Worm (Caenorhabditis elegans) whole organism, L2 larva: ENCODE data around the gene ZK669.3.

Experiments used
- aly-2 ChIP-seq: fragments of 150-350 bp; optimal IDR thresholded peaks from 2 replicates; lab custom pipeline; 2014; ENCODE audit warnings: missing biosample characterization, missing genetic modification characterization
- ama-1 ChIP-seq: fragments of 150-350 bp; optimal IDR thresholded peaks from 2 replicates; lab custom pipeline; 2018; ENCODE audit warnings: inconsistent platforms
- ceh-82 ChIP-seq: fragments of 150-350 bp; optimal IDR thresholded peaks from 2 replicates; lab custom pipeline; 2014; ENCODE audit warnings: missing biosample characterization, missing genetic modification characterization
- egl-27 ChIP-seq: sonication (generic microtip); optimal IDR thresholded peaks from 3 replicates; lab custom pipeline; 2017; ENCODE audit warnings: missing biosample characterization, missing genetic modification reagents, missing genetic modification characterization
- elt-1 ChIP-seq: fragments of 150-350 bp; optimal IDR thresholded peaks from 2 replicates; lab custom pipeline; 2014; ENCODE audit warnings: missing biosample characterization, missing genetic modification characterization
- fos-1 ChIP-seq: fragments of 150-350 bp; optimal IDR thresholded peaks from 2 replicates; lab custom pipeline; 2014; ENCODE audit warnings: missing biosample characterization, missing genetic modification characterization
- nhr-23 ChIP-seq: fragments of 150-350 bp; optimal IDR thresholded peaks from 2 replicates; lab custom pipeline; 2014; ENCODE audit warnings: missing biosample characterization, missing genetic modification reagents, missing genetic modification characterization
- snpc-4 ChIP-seq: fragments of 150-350 bp; optimal IDR thresholded peaks from 2 replicates; lab custom pipeline; 2014; ENCODE audit warnings: missing biosample characterization, missing genetic modification characterization
- unc-62 ChIP-seq: fragments of 150-350 bp; optimal IDR thresholded peaks from 2 replicates; lab custom pipeline; 2014; ENCODE audit warnings: missing biosample characterization, missing genetic modification reagents, missing genetic modification characterization
- zag-1 ChIP-seq: fragments of 150-350 bp; optimal IDR thresholded peaks from 2 replicates; lab custom pipeline; 2014; ENCODE audit warnings: missing biosample characterization, missing genetic modification characterization
- ztf-11 ChIP-seq: sonication (generic microtip); optimal IDR thresholded peaks from 2 replicates; lab custom pipeline; 2017; ENCODE audit warnings: missing biosample characterization, missing genetic modification characterization

ce11 chrII:7940848-7941247, at the start of gene ZK669.3:
- TF ChIP-seq unc-62 (no peak), elt-1 (tag; lab: Kevin White, UChicago) (no peak), egl-27 (tag; lab: Kevin White, UChicago) (no peak), zag-1 (tag; lab: Kevin White, UChicago) (no peak), aly-2 (tag; lab: Kevin White, UChicago) (no peak), nhr-23 (no peak), ceh-82 (tag; lab: Kevin White, UChicago) (no peak), fos-1 (no peak), ama-1 (no peak), snpc-4 (tag; lab: Kevin White, UChicago) (no peak), ztf-11 (tag; lab: Kevin White, UChicago) (no peak)
